Worm (Caenorhabditis elegans): Measurements from ENCODE around the gene F17C8.7.
A peak's percentile ranks its signal among the peaks of the same experiment; 100 is the strongest.

DNA sequence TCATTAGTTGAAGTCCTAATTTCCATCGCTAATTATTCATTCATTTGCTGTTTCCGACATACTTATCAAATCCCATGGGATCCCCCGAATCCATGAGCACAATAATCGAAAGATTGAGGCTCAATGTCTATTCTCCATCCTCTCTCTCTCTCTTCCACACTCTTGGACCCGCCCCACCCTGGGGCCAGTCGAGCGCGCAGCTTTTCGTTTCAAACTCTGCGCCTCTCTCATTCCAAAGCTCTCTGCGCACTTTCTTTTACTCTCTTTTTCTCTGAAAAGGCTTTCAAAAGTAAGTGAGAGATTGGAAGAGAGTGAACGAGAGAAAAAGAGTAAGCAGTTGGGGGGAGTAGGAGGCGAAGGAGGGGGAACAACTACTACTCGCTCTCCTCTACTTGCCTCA, 13.8 kb upstream of the F17C8.7 start, which contains the start of gene acy-1:
- TF ChIP-seq him-1 (tag; optimal IDR thresholded peaks at IDR 0.05) (peak; percentile 70), W03F9.2 (tag; optimal IDR thresholded peaks at IDR 0.05) (no peak)

All from whole organism, L4/young adult.